Fruit fly (Drosophila melanogaster): Measurements from ENCODE around the gene CG42395.

DNA sequence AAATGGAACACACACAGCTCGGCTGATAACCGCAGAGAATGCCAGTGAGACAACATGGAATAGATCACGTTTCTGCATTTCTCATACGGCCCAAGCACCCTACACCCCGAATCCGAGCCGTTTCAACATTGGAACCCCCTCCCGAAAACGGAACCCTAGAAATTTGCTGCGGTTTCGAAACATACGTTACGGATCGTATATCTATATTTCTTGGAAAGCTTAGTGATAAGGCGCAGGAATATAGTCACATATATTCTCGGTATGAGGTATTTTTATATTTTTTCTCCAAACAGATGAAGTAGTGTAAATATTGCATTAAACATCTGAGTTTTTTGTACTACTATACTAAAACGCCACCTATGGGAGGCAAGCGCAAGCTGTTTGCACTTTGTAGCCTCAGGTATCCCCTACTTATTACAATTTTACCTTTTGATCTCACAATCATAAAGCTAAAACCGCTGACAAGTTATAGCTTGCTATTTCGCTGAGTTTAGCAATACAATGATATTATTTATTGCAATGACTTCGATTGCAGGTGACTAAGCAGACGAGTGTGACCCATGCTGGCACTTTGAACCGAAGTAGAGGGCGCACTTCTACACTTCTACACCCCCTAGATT is 19.4 kb upstream of the CG42395 start:
- TF ChIP-seq psq (optimal IDR thresholded peaks at IDR 0.05) (no peak), Myc (optimal IDR thresholded peaks at IDR 0.05) (no peak)
